Worm (Caenorhabditis elegans): Measurements from ENCODE around the gene clk-1.

ce11 chrIII:5305725-5306124 lies 28.0 kb downstream of the clk-1 start:
- TF ChIP-seq egl-44 (GFP tag; IDR thresholded peaks at IDR 0.05) (peak; percentile 87; the same call in 1 of the 2 replicates), unc-130 (GFP tag; optimal IDR thresholded peaks at IDR 0.05) (peak; percentile 66)

Data from whole organism, young adult.